Worm (Caenorhabditis elegans) whole organism, early embryonic: Measurements from ENCODE around the gene srd-66.

Experiments
- B0310.2 ChIP-seq: sonication (generic microtip); optimal IDR thresholded peaks from 2 replicates; lab custom pipeline; 2016; ENCODE audit warnings: mild to moderate bottlenecking, missing genetic modification characterization, missing compliant biosample characterization
- F13C5.2 ChIP-seq: sonication (generic microtip); optimal IDR thresholded peaks from 2 replicates; lab custom pipeline; 2017; ENCODE audit warnings: mild to moderate bottlenecking, missing genetic modification characterization, inconsistent platforms, missing compliant biosample characterization
- aly-1 ChIP-seq: sonication (generic microtip); optimal IDR thresholded peaks from 2 replicates; lab custom pipeline; 2016; ENCODE audit warnings: missing genetic modification characterization, missing compliant biosample characterization
- ama-1 ChIP-seq: fragments of 150-350 bp; optimal IDR thresholded peaks from 2 replicates; lab custom pipeline; 2014
- ceh-36 ChIP-seq: sonication (generic microtip); optimal IDR thresholded peaks from 2 replicates; lab custom pipeline; 2016; ENCODE audit warnings: missing genetic modification characterization, inconsistent platforms, missing compliant biosample characterization
- ets-7 ChIP-seq: sonication (generic microtip); optimal IDR thresholded peaks from 2 replicates; lab custom pipeline; 2016; ENCODE audit warnings: missing genotype, missing genetic modification characterization, missing compliant biosample characterization
- flt-1 ChIP-seq: fragments of 200-800 bp; sonication (Bioruptor generic); IDR thresholded peaks from 2 replicates; pipeline ENCODE4 v1.3.6; 2022; ENCODE audit warnings: missing genetic modification characterization, missing compliant biosample characterization
- hnd-1 ChIP-seq: sonication (generic microtip); optimal IDR thresholded peaks from 2 replicates; lab custom pipeline; 2016; ENCODE audit warnings: missing genetic modification characterization, missing compliant biosample characterization
- scrt-1 ChIP-seq: fragments of 200-800 bp; sonication (Bioruptor generic); IDR thresholded peaks from 2 replicates; pipeline ENCODE4 v1.3.6; 2022; ENCODE audit warnings: missing genetic modification characterization, missing compliant biosample characterization
- tbx-37 ChIP-seq: fragments of 200-800 bp; sonication (Bioruptor generic); conservative IDR thresholded peaks from 2 replicates; pipeline ENCODE4 v1.3.6; 2022; ENCODE audit warnings: missing genetic modification reagents, missing genetic modification characterization, missing compliant biosample characterization

- TF ChIP-seq aly-1 (tag; lab: Kevin White, UChicago) = no peak
- no peak for TF ChIP-seq ceh-36
- no peak for TF ChIP-seq ama-1
- no peak for TF ChIP-seq hnd-1 (tag; lab: Kevin White, UChicago)
- no peak for TF ChIP-seq B0310.2 (tag; lab: Kevin White, UChicago)
- TF ChIP-seq F13C5.2 = no peak
- no peak for TF ChIP-seq flt-1 (GFP tag; lab: Robert Waterston, UW)
- TF ChIP-seq scrt-1 (GFP tag; lab: Robert Waterston, UW) = no peak
- TF ChIP-seq tbx-37 (GFP tag; lab: Robert Waterston, UW) = no peak
- TF ChIP-seq ets-7 (tag; lab: Kevin White, UChicago) = no peak
These were observed 39.0 kb upstream of the srd-66 start, which contains the start of gene ckr-2 for ce11 chrIII:2021495-2021894.
